Fruit fly (Drosophila melanogaster) ovary, adult (tissue): Measurements from ENCODE around the gene CG42709.

ENCODE experiments used
- CG17801 ChIP-seq: fragments of 200-800 bp; optimal IDR thresholded peaks from 2 replicates; lab custom pipeline; 2019; ENCODE audit warnings: missing biosample characterization, mild to moderate bottlenecking, missing genetic modification characterization, moderate library complexity; ENCODE audit not compliant: partially characterized antibody

The CG42709 gene

DNA sequence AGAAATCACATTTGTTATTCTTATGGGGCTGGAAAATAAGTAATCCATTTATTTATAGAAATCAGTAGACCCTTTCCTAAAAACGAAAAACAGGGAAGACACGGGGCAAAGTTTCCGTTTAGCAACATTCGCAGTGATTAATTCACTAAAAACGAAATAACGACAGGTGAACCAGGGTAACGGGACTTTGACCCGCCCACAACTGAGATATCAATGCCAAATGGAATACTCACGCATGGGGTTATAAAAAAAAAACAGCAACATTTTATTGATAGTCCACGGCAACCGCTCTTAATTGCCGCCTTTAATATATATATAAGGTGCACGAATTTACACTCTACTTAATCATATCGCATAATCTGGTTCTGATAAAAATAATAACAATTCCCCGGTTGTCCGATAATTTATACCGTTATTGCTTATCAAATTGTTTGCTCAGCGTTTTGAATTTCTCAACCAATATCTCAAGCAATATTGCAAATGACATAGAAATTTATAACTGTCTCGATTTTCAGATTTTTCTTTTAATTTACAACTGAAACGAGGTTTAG lies 1.8 kb downstream of the CG42709 start:
- no peak for TF ChIP-seq CG17801

DNA sequence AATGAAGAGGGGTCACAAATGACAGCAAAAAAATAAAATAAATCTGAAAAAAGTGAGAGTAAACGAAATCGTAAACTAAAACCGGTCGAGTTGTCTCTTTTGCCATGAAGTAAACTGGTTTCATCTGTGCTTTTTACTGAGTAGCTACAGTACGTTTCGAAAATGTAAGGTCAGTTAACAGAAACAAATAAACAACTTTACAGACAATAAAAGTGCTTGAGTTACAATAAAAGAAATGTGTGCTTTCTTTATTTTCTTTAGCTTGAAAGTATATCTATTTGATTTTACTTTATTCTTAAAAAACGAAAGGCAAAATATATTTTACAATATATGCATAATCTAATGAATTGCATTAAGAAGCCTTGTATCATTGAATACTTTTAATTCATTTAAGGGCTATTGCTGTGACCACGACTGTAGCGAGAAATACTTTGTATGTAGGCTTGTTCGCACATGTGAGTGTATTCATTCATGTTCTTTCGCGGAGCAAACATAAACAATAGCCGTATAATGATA lies 3.0 kb downstream of the CG42709 start:
- peak; percentile 51 for TF ChIP-seq CG17801

DNA sequence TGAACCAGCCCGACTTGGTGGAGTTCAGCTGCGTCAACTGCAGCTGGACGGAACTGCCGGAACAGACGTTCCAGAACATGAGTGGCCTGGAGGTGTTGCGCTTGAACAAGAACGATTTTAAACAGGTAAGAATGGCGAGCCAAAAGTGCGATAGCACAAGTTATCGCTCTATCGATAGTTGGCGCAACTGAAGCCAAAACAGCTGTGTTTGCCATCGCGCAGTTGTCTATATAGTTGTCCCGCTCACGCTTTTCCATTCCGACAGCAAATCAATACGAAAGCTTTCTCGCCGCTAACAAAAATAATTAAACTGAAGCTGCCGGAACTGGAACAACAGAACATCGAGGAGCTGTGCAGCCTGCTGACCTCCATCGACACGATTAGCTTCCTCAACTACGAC lies 4.5 kb downstream of the CG42709 start:
- TF ChIP-seq CG17801: peak; percentile 28

DNA sequence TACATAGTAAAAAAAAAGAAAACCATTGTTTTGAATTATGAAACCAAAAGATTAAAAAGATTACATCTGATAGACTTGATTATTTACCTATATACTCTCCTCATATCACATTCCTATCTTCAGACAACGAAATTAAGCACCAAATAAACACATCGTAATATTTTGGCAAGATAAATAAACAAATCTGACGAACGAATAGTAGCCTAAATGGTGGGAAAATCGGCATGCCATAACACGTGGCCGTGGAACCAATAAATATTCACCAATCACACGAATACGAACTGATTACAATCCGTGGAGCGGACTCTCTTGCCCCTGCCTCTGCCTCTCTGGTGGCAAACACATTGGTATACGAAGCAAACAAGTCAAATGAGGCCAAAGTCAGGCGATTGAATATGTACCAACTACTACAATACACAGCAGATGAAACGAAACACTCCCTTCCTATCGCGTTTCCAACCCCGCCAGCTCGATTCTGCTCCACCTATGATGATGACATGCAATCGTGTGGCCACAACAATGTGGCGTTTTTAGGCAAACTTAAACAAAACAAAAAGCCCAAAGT lies 6.2 kb downstream of the CG42709 start:
- no peak for TF ChIP-seq CG17801

DNA sequence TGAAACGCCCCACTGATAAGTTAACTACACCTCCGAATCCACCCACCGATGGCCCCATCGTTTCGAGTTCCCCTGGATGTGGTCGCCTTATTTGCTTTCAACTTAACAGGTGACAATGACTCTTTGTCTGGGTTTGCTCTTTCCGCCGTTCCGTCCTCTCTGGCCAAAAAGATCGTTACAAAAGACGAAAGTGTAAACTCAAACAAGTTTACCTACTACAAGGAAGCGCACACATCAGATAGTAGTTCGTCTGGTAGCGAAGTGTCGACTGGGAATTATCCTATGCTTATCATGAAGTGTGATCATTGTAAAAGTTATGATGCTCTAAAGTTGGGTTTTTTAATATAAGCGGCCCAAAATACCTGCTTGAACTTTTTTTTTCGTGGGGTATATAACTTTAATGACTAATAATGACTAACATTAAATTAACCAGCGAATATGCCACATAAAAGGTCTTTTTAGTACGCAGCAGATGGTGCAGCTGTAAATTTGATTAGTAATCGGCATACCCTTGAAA lies 8.9 kb downstream of the CG42709 start:
- TF ChIP-seq CG17801: no peak

DNA sequence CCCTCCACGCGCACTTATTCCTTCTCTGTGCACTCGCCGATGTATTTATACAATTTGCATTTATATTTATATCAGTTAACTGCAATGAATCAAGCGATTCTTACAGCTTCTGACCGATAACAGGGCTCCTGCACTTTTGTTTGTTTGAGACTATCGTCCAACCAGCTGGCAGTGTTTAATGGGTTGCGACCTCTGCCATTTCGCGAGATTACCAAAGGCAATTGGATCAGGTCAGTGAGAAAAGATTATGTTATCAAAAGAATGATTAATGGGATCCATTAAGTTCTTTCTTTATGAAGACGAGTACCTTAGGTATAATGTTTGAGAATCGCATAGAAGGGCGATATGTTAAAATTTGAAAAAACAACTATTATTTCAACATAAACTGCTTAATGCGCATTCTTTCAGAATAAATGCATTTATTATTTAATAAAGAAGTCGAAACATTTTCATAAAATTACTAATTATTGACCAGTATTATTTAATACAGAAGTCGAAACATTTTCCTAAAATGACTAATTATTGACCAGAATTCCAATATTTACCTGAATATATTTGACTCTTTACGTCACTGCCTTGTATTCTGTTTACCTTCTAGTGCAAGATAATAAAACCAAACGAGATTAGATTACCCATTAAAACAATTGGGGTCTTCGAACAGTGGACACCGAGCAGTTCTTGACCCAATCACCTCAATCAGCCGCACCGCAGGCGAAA lies 9.6 kb downstream of the CG42709 start:
- no peak for TF ChIP-seq CG17801

DNA sequence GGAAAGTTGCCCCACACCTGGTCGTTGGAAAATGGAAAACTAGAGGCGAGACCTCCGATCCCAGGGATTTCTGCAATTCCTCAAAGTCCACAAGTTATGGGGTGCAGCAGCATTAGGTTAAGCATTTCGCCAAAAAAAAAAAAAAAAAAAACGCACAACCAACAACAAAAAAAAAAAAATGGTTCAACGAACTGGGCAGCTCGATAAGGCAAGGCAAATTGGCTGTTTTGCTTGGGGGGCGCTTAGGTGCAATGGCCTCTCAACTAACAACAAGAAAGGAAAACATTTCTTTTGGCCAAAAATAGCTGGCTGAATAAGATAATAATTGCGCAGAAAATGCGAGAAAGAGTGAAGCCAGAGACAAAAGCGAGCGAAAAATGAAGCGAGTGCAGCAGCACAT lies 10.2 kb downstream of the CG42709 start:
- no peak for TF ChIP-seq CG17801

DNA sequence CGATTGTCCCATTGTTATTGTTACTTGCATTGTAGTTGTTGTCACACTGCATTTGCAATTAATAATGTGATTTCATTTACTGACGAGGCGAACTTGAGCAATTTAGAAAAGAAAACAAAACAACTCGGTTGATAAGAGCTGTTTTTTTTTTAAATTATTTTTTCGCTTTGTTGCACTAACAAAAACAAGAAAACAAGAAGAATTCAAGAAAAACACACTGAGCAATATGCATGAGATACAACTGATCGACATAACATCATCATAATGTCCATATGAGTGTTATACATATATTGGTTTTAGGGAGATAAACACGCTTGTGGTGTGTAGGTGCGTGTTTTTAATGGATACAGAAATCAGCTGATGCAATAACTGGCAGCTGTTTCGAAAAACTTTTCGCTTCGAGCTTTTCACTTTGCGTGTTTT lies 12.5 kb downstream of the CG42709 start:
- TF ChIP-seq CG17801: peak; percentile 44

DNA sequence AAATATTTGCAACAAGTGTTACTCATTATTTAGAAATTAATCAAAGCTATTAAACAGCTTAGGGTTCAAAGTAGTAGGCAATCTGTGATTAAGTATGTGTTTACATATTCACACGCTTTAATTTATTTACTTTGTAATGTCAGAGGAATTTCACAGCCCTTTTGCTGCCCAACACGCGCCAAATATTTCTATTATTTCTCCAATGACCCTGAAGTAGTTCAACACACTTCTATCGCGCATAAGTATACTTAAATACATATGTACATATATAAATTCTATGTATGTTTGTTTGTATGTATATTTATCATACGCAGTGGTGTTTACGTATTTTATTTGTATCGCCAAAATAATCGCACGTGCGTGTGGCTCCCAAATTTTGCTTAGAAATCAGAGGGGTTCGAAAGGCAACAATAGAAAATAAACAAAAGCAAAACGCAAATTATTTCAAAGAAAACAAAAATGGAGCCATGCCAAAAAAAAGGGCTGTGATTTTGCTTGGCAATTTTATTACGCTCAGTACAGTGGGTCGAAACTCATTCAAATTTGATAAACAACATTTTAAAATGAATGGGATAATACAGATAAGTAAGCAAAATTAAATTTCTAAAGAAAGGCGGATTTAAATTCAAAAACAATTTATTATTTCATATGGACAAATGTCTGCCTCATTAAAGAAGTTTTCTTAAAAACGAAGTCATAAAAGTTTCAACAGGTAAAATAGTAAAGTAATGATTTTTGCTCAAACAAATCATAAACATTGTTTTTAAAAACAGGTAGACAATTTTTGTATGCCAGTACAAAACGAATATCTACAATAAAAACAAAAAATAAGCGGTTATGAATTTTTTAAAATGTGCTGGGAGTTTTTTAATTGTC lies 13.4 kb downstream of the CG42709 start:
- no peak for TF ChIP-seq CG17801

DNA sequence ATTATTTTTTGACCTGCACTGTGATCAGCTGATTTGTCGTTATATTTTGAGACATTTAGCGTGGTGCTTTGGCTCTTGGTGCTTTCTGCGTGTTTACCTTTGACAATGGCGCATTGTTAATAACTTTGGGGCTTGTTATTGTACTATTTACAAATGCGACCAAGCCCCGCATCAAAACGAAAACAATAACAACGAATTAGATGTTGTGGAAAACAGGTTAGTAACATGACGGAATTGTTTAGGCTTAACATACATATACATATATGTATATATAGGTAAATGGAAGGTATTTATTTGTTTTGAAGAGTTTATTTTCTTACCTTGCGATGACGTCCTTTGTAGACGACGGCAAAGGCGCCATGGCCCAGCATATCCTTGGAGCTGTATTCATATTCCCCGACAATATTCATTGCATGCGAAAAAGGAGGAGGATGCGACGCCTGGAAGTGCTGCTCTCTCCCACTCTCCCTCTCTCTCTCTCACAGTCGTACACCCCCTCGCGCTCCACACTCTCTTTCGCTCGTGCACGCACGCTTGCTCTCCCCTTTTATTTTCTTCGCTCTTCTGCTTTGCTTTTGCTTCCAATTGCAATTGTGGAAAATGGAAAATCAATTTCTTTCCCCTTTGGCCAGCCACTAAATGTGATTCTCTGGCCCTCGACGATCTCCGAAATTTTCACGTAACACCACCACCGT lies 14.2 kb downstream of the CG42709 start:
- no peak for TF ChIP-seq CG17801

DNA sequence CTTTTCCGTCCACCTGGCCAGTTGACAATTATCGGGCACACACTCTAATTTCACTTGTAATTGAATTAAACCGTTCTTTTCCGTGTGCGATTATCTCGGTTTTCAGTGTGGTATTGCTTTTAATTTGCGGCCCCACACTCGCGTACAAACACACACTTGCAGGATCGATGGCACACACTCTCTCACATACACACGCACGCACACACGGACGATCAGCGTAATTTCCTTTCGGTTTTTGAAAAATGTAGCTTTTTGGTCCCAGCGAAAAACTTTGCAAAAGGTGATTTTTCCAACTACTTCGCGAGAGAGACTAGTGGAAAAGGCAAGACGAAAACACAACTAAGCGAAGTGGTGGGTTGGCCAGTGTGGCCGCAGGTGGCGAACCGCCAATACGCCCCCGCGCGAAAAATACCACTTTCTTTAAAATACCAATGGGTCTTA lies 14.8 kb downstream of the CG42709 start, which contains the start of gene Atg1:
Gene Atg1, minus strand, starts transcription at position 387 of the 441 bp plus-strand sequence.
- peak; percentile 38 for TF ChIP-seq CG17801

DNA sequence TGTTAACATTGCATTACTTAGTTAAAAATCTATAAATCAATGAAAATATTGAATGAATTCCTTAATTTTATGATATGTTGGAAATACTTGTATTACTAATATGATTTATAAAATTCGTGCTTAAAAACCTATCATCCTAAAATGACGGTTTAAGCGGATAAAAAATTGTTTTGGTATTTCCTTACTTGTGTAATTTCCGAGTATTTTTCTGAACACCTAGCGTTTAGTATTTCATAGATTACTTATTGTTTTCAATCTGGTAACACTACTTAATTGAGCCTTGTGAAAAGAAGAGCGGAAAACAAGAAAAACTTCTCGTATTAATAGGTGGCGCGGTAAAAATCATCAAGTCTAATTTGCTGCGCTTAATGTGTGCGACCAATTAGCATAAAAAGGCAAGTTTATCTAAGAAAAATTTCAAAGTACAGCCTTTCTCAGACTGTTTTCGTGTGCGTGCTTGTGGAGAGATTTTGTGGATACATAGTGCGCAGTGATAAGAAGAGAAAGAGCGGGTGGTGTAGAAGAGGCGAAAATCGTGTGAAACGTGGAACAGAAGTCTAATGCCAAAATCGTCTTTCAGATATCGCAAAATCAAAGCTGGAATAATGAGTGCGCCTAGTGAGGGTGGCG lies 15.8 kb downstream of the CG42709 start, which contains the start of gene Sap130:
Gene Sap130, plus strand, starts transcription at position 243 of the 630 bp plus-strand sequence.
- TF ChIP-seq CG17801: no peak

DNA sequence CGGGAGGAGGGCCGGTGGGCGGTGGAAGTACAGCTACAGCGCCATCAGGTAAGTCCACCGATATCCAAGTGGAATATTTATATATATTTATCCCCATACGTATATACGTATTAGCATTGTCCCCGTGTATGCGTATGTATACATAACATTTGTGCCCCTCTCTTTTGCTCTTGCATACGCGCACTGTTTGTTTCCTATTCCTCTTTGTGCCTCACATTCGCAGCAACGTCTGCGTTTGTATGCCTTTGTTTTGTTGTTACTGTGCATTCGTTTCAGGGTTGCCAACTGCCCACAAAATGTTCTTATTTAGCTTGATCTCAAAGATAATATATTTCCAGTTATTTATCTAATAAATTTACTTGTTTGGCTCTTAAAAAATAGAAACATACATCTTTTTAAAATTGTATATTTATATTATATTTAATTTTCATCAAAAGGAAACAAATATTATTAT lies 16.3 kb downstream of the CG42709 start:
- peak; percentile 68 for TF ChIP-seq CG17801

DNA sequence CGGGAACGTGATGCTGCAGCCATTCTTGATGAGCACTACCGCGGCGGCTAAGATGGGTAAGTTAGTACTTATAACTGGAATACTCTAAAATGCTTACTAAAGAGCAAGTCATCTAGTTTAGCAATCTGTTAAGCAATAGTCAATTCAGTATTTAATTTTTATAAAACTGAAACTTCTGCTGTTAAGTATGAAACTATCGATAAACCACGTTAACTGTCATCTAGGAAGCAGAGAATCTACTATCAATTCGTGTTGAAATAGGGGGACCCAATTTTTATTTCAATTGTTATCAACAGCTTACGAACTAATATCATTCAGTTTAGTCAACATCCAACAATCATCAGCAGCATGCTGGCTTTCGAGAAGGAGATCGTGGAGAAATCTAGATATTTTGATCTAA lies 18.4 kb downstream of the CG42709 start, which contains the start of gene CG32110:
Gene CG32110, plus strand, starts transcription at position 301 of the 400 bp plus-strand sequence.
- TF ChIP-seq CG17801: no peak

DNA sequence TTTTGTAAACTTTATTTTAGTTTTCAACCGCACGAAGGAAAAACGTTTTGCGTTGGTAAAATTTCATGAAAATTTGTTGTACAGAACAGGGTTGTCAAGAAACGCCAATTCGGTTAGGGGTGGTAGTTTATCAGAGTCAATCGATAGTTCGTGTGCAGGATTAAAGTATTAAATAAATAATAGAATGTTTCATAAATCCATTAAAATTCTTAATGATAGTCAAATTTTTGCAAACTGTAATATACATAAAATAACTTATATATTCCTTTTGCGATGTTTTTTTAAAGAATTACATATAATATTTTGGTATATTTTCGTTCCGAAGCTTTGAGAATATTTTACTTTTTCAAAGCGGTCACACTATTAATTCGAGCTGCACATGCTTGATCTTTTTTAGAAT lies 23.9 kb downstream of the CG42709 start, which contains the start of the genes Sf3a2 and CG42588:
Gene Sf3a2, minus strand, starts transcription at position 113 of the 400 bp plus-strand sequence.
Gene CG42588, plus strand, starts transcription at position 348 of the 400 bp plus-strand sequence.
- TF ChIP-seq CG17801: peak; percentile 65
